Worm (Caenorhabditis elegans): ENCODE data around the gene F13B6.2.

- TF ChIP-seq lin-15B (tag; optimal IDR thresholded peaks at IDR 0.05) (no peak), nhr-43 (tag; optimal IDR thresholded peaks at IDR 0.05; ENCODE audit: poor library complexity, severe bottlenecking) (no peak), nhr-237 (tag; optimal IDR thresholded peaks at IDR 0.05) (no peak), elt-2 (tag; optimal IDR thresholded peaks at IDR 0.05) (no peak), pqm-1 (tag; optimal IDR thresholded peaks at IDR 0.05) (no peak), ceh-28 (tag; optimal IDR thresholded peaks at IDR 0.05) (no peak), ztf-4 (tag; optimal IDR thresholded peaks at IDR 0.05) (no peak), pha-4 (tag; optimal IDR thresholded peaks at IDR 0.05) (no peak), ama-1 (optimal IDR thresholded peaks at IDR 0.05) (no peak)
Measured at ce11 chrIV:7426055-7426454, 34.1 kb downstream of the F13B6.2 start.
